Fruit fly (Drosophila melanogaster): ENCODE data around the gene eag.

Gene eag

DNA sequence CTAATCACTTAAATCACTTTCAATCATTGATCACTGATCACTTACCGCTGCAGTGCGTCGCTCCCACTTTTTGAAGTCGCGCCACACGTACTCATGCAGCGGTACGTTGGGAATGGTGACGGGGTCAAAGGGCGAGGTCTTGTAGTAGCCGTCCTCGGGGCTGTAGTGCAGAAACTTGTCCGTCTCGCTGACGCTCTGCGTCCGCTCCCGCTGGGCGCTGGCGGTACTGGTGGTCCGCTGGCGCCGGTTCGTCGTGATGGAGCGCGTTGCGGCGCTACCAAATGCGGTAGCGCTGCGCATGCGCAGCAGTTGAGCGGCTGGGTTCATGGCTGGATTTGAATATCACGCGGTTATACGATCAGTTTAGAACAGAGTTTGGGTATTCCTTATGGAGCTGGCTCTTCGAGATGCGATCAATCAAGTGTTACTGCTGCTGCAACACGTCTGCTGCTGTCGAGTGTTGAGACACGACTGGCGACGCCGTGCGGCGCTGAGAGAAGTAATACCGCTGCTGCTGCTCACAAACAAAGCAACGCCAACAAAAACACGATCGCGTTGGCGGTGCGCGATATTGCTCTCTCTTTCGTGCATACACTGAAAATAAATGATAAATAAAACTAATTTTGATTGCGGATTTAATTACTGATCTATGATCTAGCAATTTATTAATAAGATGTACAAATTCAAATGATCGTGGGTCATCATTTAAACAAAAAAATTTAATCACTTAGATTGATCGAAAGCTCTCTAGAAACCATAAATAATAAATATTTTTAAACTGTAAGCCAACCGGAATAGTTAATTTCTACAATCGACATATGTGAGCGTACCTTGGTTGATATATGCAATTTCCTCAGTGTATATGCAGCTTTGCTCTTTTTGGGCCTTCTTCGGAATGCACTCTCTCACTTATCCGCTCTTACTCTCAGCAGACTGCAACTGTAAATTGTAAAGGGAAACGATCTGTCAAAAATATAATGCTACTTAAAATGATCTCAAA, 4.7 kb upstream of the eag start (continued):
- peak; percentile 20 for TF ChIP-seq ERR (GFP tag; optimal IDR thresholded peaks at IDR 0.05)
- peak; percentile 65 for TF ChIP-seq jumu (GFP tag; optimal IDR thresholded peaks at IDR 0.05)
- peak; percentile 81 to 89 for TF ChIP-seq dpn (GFP tag; optimal IDR thresholded peaks at IDR 0.05)
- peak; percentile 83 for TF ChIP-seq CG6272 (GFP tag; IDR thresholded peaks at IDR 0.05)
- TF ChIP-seq ATbp (GFP tag; optimal IDR thresholded peaks at IDR 0.05), result peak; percentile 92
- TF ChIP-seq Rx (GFP tag; IDR thresholded peaks at IDR 0.05), result peak; percentile 75; the same call in 1 of the 2 replicates
- TF ChIP-seq da (GFP tag; optimal IDR thresholded peaks at IDR 0.05), result peak; percentile 36
- peak; percentile 97 for TF ChIP-seq CG12391 (tag; optimal IDR thresholded peaks at IDR 0.05)
- TF ChIP-seq Hr78 (GFP tag; optimal IDR thresholded peaks at IDR 0.05), result peak in 1 of 2 experiments; percentile 93
- peak; percentile 88 for TF ChIP-seq onecut (GFP tag; IDR thresholded peaks at IDR 0.05)
- peak; percentile 90 for TF ChIP-seq CG6254 (GFP tag; optimal IDR thresholded peaks at IDR 0.05)
- TF ChIP-seq ci (GFP tag; IDR thresholded peaks at IDR 0.05), result peak; percentile 88
- peak; percentile 88 for TF ChIP-seq CG6813 (GFP tag; optimal IDR thresholded peaks at IDR 0.05)
- TF ChIP-seq lbe (GFP tag; optimal IDR thresholded peaks at IDR 0.05), result peak; percentile 95
- no peak for TF ChIP-seq pzg (GFP tag; optimal IDR thresholded peaks at IDR 0.05)
- TF ChIP-seq lab (GFP tag; optimal IDR thresholded peaks at IDR 0.05), result peak; percentile 85
- peak; percentile 91 for TF ChIP-seq chn (GFP tag; optimal IDR thresholded peaks at IDR 0.05)
- peak; percentile 43 for TF ChIP-seq chm (GFP tag; IDR thresholded peaks at IDR 0.05)
- TF ChIP-seq Dbx (GFP tag; IDR thresholded peaks at IDR 0.05), result peak; percentile 50; the same call in 1 of the 3 replicates
- TF ChIP-seq odd (GFP tag; optimal IDR thresholded peaks at IDR 0.05), result peak; percentile 91
- TF ChIP-seq E2f2 (GFP tag; IDR thresholded peaks at IDR 0.05), result peak; percentile 74
- peak; percentile 79 for TF ChIP-seq bab2 (GFP tag; optimal IDR thresholded peaks at IDR 0.05)
- no peak for TF ChIP-seq ftz-f1 (GFP tag; optimal IDR thresholded peaks at IDR 0.05)
- 0 out of 2 replicates have a peak, but pooled peaks have one; percentile 33 for TF ChIP-seq Taf1 (GFP tag; IDR thresholded peaks at IDR 0.05)
- peak; percentile 91 for TF ChIP-seq CG18619 (GFP tag; optimal IDR thresholded peaks at IDR 0.05)
- peak; percentile 49 for TF ChIP-seq luna (GFP tag; optimal IDR thresholded peaks at IDR 0.05)
- TF ChIP-seq Optix (GFP tag; IDR thresholded peaks at IDR 0.05), result peak; percentile 59; the same call in 1 of the 3 replicates
- peak; percentile 90 for TF ChIP-seq corto (GFP tag; optimal IDR thresholded peaks at IDR 0.05)
- peak; percentile 84 for TF ChIP-seq ken (GFP tag; IDR thresholded peaks at IDR 0.05)
- peak; percentile 92 for TF ChIP-seq esg (GFP tag; conservative IDR thresholded peaks at IDR 0.05)
- peak; percentile 80 for TF ChIP-seq NC2α (GFP tag; optimal IDR thresholded peaks at IDR 0.05)
- TF ChIP-seq CG18599 (GFP tag; optimal IDR thresholded peaks at IDR 0.05), result peak; percentile 82
- peak; percentile 57 for TF ChIP-seq btn (GFP tag; optimal IDR thresholded peaks at IDR 0.05)
- no peak for TF ChIP-seq CG14860 (GFP tag; IDR thresholded peaks at IDR 0.05; ENCODE audit: partially characterized antibody)
- no peak for TF ChIP-seq gfzf (GFP tag; optimal IDR thresholded peaks at IDR 0.05)
- TF ChIP-seq Usf (GFP tag; optimal IDR thresholded peaks at IDR 0.05), result peak; percentile 85
- peak; percentile 89 for TF ChIP-seq tgo (GFP tag; IDR thresholded peaks at IDR 0.05)
- peak; percentile 83 for TF ChIP-seq CG12942 (GFP tag; optimal IDR thresholded peaks at IDR 0.05)
- peak; percentile 62; the same call in 1 of the 4 replicates for TF ChIP-seq chinmo (GFP tag; IDR thresholded peaks at IDR 0.05; ENCODE audit: partially characterized antibody)
- TF ChIP-seq unc-4 (GFP tag; IDR thresholded peaks at IDR 0.05; ENCODE audit: partially characterized antibody), result no peak
- TF ChIP-seq bigmax (GFP tag; optimal IDR thresholded peaks at IDR 0.05), result no peak
- peak; percentile 29; the same call in 1 of the 2 replicates for TF ChIP-seq GATAe (GFP tag; conservative IDR thresholded peaks at IDR 0.05)
- 0 out of 3 replicates have a peak, but pooled peaks have one; percentile 25 for TF ChIP-seq knrl (GFP tag; IDR thresholded peaks at IDR 0.05; ENCODE audit: partially characterized antibody)
- TF ChIP-seq CG10321 (GFP tag; IDR thresholded peaks at IDR 0.05), result peak; percentile 57; the same call in 1 of the 2 replicates
- TF ChIP-seq Ets65A (GFP tag), result peak; percentile 92
- TF ChIP-seq CG10274 (GFP tag; optimal IDR thresholded peaks at IDR 0.05), result peak; percentile 77
